Fruit fly (Drosophila melanogaster) whole organism, embryonic: ENCODE data around the gene CG17738.

Experiments
- CG1024 ChIP-seq: fragments of 200-800 bp; sonication (Bioruptor generic); IDR thresholded peaks from 2 replicates; pipeline ENCODE4 v1.3.6; 2022; ENCODE audit warnings: missing biosample characterization, missing genetic modification characterization
- CG15073 ChIP-seq: fragments of 200-800 bp; sonication (Bioruptor generic); optimal IDR thresholded peaks from 2 replicates; lab custom pipeline; 2016; ENCODE audit warnings: missing biosample characterization, missing genetic modification characterization
- CG1603 ChIP-seq: fragments of 200-800 bp; sonication (Bioruptor generic); optimal IDR thresholded peaks from 2 replicates; lab custom pipeline; 2019; ENCODE audit warnings: missing biosample characterization, mild to moderate bottlenecking, missing genetic modification characterization, moderate library complexity
- CG2875 ChIP-seq: fragments of 200-800 bp; sonication (Bioruptor generic); optimal IDR thresholded peaks from 2 replicates; lab custom pipeline; 2017; ENCODE audit warnings: missing biosample characterization, mild to moderate bottlenecking, missing genetic modification characterization, missing genetic modification reagents
- CG34376 ChIP-seq: fragments of 200-800 bp; sonication (Bioruptor generic); optimal IDR thresholded peaks from 2 replicates; lab custom pipeline; 2018; ENCODE audit warnings: missing biosample characterization, mild to moderate bottlenecking, missing genetic modification characterization
- CG6765 ChIP-seq: fragments of 200-800 bp; sonication (Bioruptor generic); optimal IDR thresholded peaks from 3 replicates; lab custom pipeline; 2017; ENCODE audit warnings: missing biosample characterization, mild to moderate bottlenecking, missing genetic modification characterization
- CG7987 ChIP-seq: fragments of 200-800 bp; sonication (Bioruptor generic); optimal IDR thresholded peaks from 2 replicates; lab custom pipeline; 2018; ENCODE audit warnings: missing biosample characterization, mild to moderate bottlenecking, missing genetic modification characterization, moderate library complexity
- Chrac-16 ChIP-seq: fragments of 200-800 bp; sonication (Bioruptor generic); optimal IDR thresholded peaks from 3 replicates; lab custom pipeline; 2016; ENCODE audit warnings: missing biosample characterization, missing genetic modification characterization
- Hr39 ChIP-seq: fragments of >200 bp; optimal IDR thresholded peaks from 2 replicates; lab custom pipeline; 2017
- Hr78 ChIP-seq, 2 experiments: fragments of 200-800 bp in 1 of 2; fragments of >200 bp in 1 of 2; sonication (Bioruptor generic) in 1 of 2; optimal IDR thresholded peaks; 2 replicates each; lab custom pipeline; 2017 to 2019; ENCODE audit warnings: missing biosample characterization in 2 of 2, missing genetic modification characterization in 2 of 2, mild to moderate bottlenecking in 1 of 2, moderate library complexity in 1 of 2
- aop ChIP-seq: fragments of 200-800 bp; sonication (Bioruptor generic); IDR thresholded peaks from 2 replicates; pipeline ENCODE4 v1.3.6; 2022; ENCODE audit warnings: missing biosample characterization, missing genetic modification characterization
- gro ChIP-seq: fragments of 200-800 bp; sonication (Bioruptor generic); optimal IDR thresholded peaks from 2 replicates; lab custom pipeline; 2016; ENCODE audit warnings: missing biosample characterization, missing genetic modification characterization

DNA sequence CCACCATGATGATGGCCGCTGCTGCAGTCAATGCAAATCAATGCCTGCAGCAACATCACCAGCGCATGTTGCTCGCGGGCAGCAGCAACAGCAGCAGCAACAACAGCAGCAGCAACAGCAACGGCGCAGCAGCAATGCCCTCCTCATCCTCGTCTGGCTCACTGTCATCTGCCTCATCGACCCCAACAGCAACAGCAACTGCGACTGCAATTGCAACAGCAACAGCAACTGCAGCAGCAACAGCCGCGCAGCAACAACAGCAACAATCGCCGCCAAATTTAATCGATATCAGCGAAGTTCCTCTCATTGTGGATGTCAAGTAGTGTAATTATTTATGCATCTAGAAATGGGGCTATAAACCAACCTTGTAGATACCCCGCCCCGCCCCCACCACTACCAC is 30.8 kb downstream of the CG17738 start:
- TF ChIP-seq Hr39 (lab: Kevin White, UChicago) (no peak), aop (GFP tag; lab: Robert Waterston, UW) (no peak), Chrac-16 (GFP tag; lab: Kevin White, UChicago) (no peak), CG1024 (no peak), gro (GFP tag; lab: Kevin White, UChicago) (no peak), CG6765 (GFP tag; lab: Kevin White, UChicago) (no peak), CG7987 (no peak), CG15073 (no peak), CG2875 (GFP tag; lab: Kevin White, UChicago) (no peak), CG1603 (tag; lab: Kevin White, UChicago) (no peak), CG34376 (GFP tag; lab: Kevin White, UChicago) (no peak), Hr78 (GFP tag; optimal IDR thresholded peaks at IDR 0.05; lab: Kevin White, UChicago) (no peak)
